Worm (Caenorhabditis elegans) whole organism, L2 larva: Measurements from ENCODE around the gene F45D11.14.

ENCODE experiments used
- R02D3.7 ChIP-seq: fragments of 150-350 bp; optimal IDR thresholded peaks from 2 replicates; lab custom pipeline; 2014; ENCODE audit warnings: missing biosample characterization, missing genetic modification characterization
- aly-2 ChIP-seq: fragments of 150-350 bp; optimal IDR thresholded peaks from 2 replicates; lab custom pipeline; 2014; ENCODE audit warnings: missing biosample characterization, missing genetic modification characterization
- egl-27 ChIP-seq: sonication (generic microtip); optimal IDR thresholded peaks from 3 replicates; lab custom pipeline; 2017; ENCODE audit warnings: missing biosample characterization, missing genetic modification reagents, missing genetic modification characterization
- elt-3 ChIP-seq: sonication (generic microtip); optimal IDR thresholded peaks from 2 replicates; lab custom pipeline; 2017; ENCODE audit warnings: missing biosample characterization, missing genetic modification characterization
- lin-39 ChIP-seq: fragments of 150-350 bp; optimal IDR thresholded peaks from 2 replicates; lab custom pipeline; 2014; ENCODE audit warnings: missing biosample characterization, missing genetic modification reagents, missing genetic modification characterization
- nhr-12 ChIP-seq: fragments of 150-350 bp; optimal IDR thresholded peaks from 2 replicates; lab custom pipeline; 2014; ENCODE audit warnings: missing biosample characterization, missing genetic modification characterization
- nhr-6 ChIP-seq: fragments of 150-350 bp; optimal IDR thresholded peaks from 2 replicates; lab custom pipeline; 2014; ENCODE audit warnings: missing biosample characterization, missing genetic modification characterization
- snpc-4 ChIP-seq: fragments of 150-350 bp; optimal IDR thresholded peaks from 2 replicates; lab custom pipeline; 2014; ENCODE audit warnings: missing biosample characterization, missing genetic modification characterization
- unc-55 ChIP-seq: fragments of 150-350 bp; sonication (generic microtip); optimal IDR thresholded peaks from 3 replicates; lab custom pipeline; 2014; ENCODE audit warnings: missing biosample characterization, missing genetic modification reagents, missing genetic modification characterization
- unc-62 ChIP-seq: fragments of 150-350 bp; optimal IDR thresholded peaks from 2 replicates; lab custom pipeline; 2014; ENCODE audit warnings: missing biosample characterization, missing genetic modification reagents, missing genetic modification characterization
- zag-1 ChIP-seq: fragments of 150-350 bp; optimal IDR thresholded peaks from 2 replicates; lab custom pipeline; 2014; ENCODE audit warnings: missing biosample characterization, missing genetic modification characterization

DNA sequence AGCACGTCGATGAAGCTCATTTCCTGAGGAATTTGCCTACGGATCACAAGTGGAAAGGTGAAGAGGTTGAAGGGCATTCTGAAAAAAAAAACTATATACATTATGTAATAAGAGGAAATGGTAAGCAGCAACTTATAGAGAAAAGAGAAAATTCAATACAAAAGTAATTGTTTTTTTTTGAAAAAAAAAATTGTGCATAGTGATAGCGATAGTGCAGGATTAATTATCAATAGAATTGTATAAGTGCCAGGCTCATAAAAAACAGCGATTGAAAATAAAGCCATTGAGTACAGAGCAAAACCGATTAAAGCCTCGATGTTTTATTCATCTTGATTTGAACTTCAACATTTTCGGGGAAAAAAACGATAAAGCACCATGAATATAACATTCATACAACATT is 33.4 kb downstream of the F45D11.14 start, which contains the start of gene C32B5.15:
- no peak for TF ChIP-seq elt-3 (tag; lab: Kevin White, UChicago)
- TF ChIP-seq R02D3.7 (tag; lab: Kevin White, UChicago): no peak
- no peak for TF ChIP-seq snpc-4 (tag; lab: Kevin White, UChicago)
- TF ChIP-seq egl-27 (tag; lab: Kevin White, UChicago): no peak
- no peak for TF ChIP-seq aly-2 (tag; lab: Kevin White, UChicago)
- no peak for TF ChIP-seq zag-1 (tag; lab: Kevin White, UChicago)
- no peak for TF ChIP-seq unc-62
- no peak for TF ChIP-seq lin-39 (tag; lab: Kevin White, UChicago)
- no peak for TF ChIP-seq nhr-6 (tag; lab: Kevin White, UChicago)
- no peak for TF ChIP-seq nhr-12 (tag; lab: Kevin White, UChicago)
- TF ChIP-seq unc-55 (GFP tag; lab: Kevin White, UChicago): no peak
